Worm (Caenorhabditis elegans) whole organism, L3 larva: Measurements from ENCODE around the gene T01D1.7.

ENCODE experiments used
- R02D3.7 ChIP-seq: fragments of 150-350 bp; optimal IDR thresholded peaks from 2 replicates; lab custom pipeline; 2014; ENCODE audit warnings: missing biosample characterization, missing genetic modification characterization
- aly-2 ChIP-seq: fragments of 150-350 bp; optimal IDR thresholded peaks from 2 replicates; lab custom pipeline; 2014; ENCODE audit warnings: missing biosample characterization, missing genetic modification characterization
- mdl-1 ChIP-seq: fragments of 150-350 bp; optimal IDR thresholded peaks from 2 replicates; lab custom pipeline; 2014; ENCODE audit warnings: missing biosample characterization, missing genetic modification characterization
- nhr-237 ChIP-seq: fragments of 150-350 bp; optimal IDR thresholded peaks from 2 replicates; lab custom pipeline; 2014; ENCODE audit warnings: missing biosample characterization, missing genetic modification characterization
- nhr-77 ChIP-seq: fragments of 150-350 bp; optimal IDR thresholded peaks from 2 replicates; lab custom pipeline; 2014; ENCODE audit warnings: missing biosample characterization, missing genetic modification characterization
- pha-4 ChIP-seq: fragments of 150-350 bp; optimal IDR thresholded peaks from 2 replicates; lab custom pipeline; 2014; ENCODE audit warnings: missing biosample characterization, missing genetic modification reagents, missing genetic modification characterization
- unc-62 ChIP-seq: fragments of 150-350 bp; sonication (generic microtip); optimal IDR thresholded peaks from 4 replicates; lab custom pipeline; 2014; ENCODE audit warnings: missing biosample characterization, missing genetic modification reagents, missing genetic modification characterization

ce11 chrII:219846-220503 is 46.4 kb upstream of the T01D1.7 start:
- TF ChIP-seq aly-2 (tag; lab: Kevin White, UChicago) (no peak), nhr-237 (no peak), unc-62 (no peak), R02D3.7 (no peak), nhr-77 (tag; lab: Kevin White, UChicago) (no peak), pha-4 (tag; lab: Kevin White, UChicago) (no peak), mdl-1 (tag; lab: Kevin White, UChicago) (no peak)
